Worm (Caenorhabditis elegans): ENCODE results near the gene fbxb-87.

Gene fbxb-87

DNA sequence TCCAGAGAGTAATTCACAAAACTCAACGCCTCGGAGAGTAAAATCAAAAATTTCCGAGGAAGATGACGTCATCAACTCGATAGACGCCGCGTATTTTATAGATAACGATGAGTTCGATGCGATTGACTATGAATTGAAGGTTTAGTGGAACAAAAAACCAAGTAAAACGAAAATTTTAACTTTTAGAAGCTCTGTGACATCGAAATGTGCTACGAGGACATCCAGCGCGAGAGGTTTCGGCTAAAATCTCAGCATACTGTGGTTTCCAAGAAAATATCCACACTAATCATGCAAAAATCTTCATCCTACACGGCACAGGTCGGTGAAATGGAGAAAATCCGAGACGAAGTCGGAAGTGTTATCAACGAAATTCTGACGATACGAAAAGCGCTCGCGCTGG is 24.7 kb upstream of the fbxb-87 start:
- TF ChIP-seq cog-1 (tag; optimal IDR thresholded peaks at IDR 0.05), result no peak
- TF ChIP-seq ref-1 (GFP tag; conservative IDR thresholded peaks at IDR 0.05), result no peak
- TF ChIP-seq T22C8.4 (GFP tag; IDR thresholded peaks at IDR 0.05), result no peak
- TF ChIP-seq klf-2 (GFP tag; conservative IDR thresholded peaks at IDR 0.05), result no peak
- TF ChIP-seq flt-1 (GFP tag; IDR thresholded peaks at IDR 0.05), result no peak
- TF ChIP-seq tab-1 (GFP tag; IDR thresholded peaks at IDR 0.05), result no peak
- no peak for TF ChIP-seq med-1 (GFP tag; optimal IDR thresholded peaks at IDR 0.05; ENCODE audit: insufficient read depth)
- no peak for TF ChIP-seq ztf-29 (GFP tag; IDR thresholded peaks at IDR 0.05)

DNA sequence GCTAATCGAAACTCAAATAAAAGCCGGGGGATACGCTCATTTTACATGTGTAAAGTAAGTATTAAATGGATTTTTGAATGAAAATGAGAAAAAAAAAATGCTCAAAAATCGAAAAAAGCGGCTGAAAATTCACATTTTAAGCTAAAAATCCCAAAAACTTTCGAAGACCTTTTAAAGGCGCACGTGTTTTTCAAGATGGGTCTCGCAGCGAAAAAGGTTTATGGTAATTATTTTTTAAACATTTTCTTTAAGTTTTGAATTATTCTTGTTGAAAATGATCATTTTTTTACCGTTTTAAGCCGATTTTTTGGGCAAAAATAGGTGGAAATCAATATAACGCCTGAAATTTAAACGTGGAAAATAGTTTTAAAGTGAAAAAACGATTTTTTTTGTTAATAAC is 24.2 kb upstream of the fbxb-87 start:
- TF ChIP-seq ztf-29 (GFP tag; IDR thresholded peaks at IDR 0.05) (no peak), T22C8.4 (GFP tag; IDR thresholded peaks at IDR 0.05) (no peak), klf-2 (GFP tag; conservative IDR thresholded peaks at IDR 0.05) (no peak), med-1 (GFP tag; optimal IDR thresholded peaks at IDR 0.05; ENCODE audit: insufficient read depth) (no peak), flt-1 (GFP tag; IDR thresholded peaks at IDR 0.05) (no peak), ztf-23 (GFP tag; IDR thresholded peaks at IDR 0.05) (no peak), cog-1 (tag; optimal IDR thresholded peaks at IDR 0.05) (no peak), tab-1 (GFP tag; IDR thresholded peaks at IDR 0.05) (no peak), ref-1 (GFP tag; conservative IDR thresholded peaks at IDR 0.05) (no peak)

DNA sequence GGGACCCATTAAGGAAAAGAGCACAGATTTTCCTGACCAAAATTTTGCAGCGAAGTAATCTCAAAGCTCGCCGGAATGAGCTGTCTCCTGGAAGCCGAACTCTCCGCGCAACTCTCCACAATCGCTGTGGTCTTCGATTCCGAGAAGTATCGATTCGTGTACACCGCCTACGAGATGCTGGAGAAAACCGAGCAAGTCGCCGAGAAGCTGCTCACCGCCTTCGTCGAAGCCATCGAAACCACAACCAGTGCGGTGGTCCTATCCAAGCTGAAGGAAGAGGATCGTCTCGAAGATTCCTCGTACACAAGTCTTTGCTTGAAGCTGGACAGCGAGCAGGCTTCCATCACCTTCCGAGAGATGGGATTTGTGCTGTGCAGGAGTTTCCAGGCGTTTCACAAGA is 23.5 kb upstream of the fbxb-87 start:
- TF ChIP-seq cog-1 (tag; optimal IDR thresholded peaks at IDR 0.05), result no peak
- TF ChIP-seq T22C8.4 (GFP tag; IDR thresholded peaks at IDR 0.05), result no peak
- TF ChIP-seq tab-1 (GFP tag; IDR thresholded peaks at IDR 0.05), result no peak
- no peak for TF ChIP-seq ztf-23 (GFP tag; IDR thresholded peaks at IDR 0.05)
- TF ChIP-seq ztf-29 (GFP tag; IDR thresholded peaks at IDR 0.05), result no peak
- TF ChIP-seq flt-1 (GFP tag; IDR thresholded peaks at IDR 0.05), result no peak
- no peak for TF ChIP-seq ref-1 (GFP tag; conservative IDR thresholded peaks at IDR 0.05)

DNA sequence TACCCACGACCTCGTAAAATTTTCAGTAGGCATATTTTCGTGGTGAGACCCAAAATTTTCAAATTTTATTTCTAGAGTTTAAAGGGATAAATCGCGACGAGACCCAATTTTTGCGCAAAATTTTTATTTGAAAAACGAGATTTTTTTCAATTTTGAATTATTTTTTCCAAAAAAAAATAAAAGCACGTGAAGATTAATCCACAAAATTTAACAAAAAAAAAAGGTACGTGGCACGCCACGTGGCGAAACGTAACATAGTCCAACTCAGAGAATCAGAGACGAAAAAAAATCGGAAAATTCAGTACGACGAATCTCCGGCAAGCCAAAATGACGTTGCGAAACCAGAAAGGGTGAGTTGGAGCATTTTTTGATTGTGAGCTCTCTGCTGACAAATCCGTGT is 19.2 kb upstream of the fbxb-87 start, which contains the start of gene C44B9.2:
Gene C44B9.2, plus strand, starts transcription at position 301 of the 400 bp plus-strand sequence.
- TF ChIP-seq tab-1 (GFP tag; IDR thresholded peaks at IDR 0.05) (no peak), ztf-23 (GFP tag; IDR thresholded peaks at IDR 0.05) (no peak), ref-1 (GFP tag; conservative IDR thresholded peaks at IDR 0.05) (no peak), T22C8.4 (GFP tag; IDR thresholded peaks at IDR 0.05) (no peak)

DNA sequence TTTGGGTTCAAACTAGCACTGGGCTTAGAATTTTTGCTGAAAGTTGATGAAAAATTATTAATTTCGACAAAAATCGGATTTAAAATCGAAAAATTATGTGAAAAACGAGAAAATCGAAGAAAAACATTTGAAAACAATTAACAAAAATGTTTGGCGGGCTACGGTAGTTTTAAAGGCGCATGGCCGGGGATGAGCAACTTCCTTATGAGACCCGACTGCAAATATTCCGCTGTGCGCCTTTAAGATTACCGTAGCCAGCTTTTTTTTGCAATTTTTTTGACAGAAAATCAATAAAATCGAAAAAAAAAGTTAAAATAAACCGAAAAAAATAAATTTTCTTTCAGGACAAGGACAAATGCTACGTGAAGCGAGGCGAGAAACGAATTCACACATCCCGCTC is 16.8 kb upstream of the fbxb-87 start:
- no peak for TF ChIP-seq cog-1 (tag; optimal IDR thresholded peaks at IDR 0.05)
- no peak for TF ChIP-seq ref-1 (GFP tag; conservative IDR thresholded peaks at IDR 0.05)
- TF ChIP-seq ztf-23 (GFP tag; IDR thresholded peaks at IDR 0.05), result no peak
- TF ChIP-seq T22C8.4 (GFP tag; IDR thresholded peaks at IDR 0.05), result no peak
- no peak for TF ChIP-seq ztf-29 (GFP tag; IDR thresholded peaks at IDR 0.05)
- TF ChIP-seq med-1 (GFP tag; optimal IDR thresholded peaks at IDR 0.05; ENCODE audit: insufficient read depth), result no peak

DNA sequence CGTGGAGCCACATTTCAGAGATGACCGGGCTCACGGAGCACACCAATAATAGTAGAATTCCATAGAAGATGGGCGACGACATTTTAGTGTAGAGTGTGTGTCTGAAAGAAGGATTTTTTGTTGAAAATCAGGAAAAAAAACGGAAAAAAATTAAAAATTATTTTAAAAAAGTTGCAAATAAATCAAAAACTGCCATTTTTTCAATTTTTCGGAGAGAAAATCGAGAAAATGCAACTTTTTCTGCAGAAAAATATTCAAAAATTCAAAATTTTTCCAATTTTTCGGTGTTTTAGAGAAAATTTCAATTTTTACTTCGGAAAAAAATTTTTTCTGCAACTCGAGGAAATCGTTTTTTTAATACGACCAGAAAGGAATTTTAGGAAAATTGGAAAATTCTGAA is 14.2 kb upstream of the fbxb-87 start, which contains the start of gene C44B9.3:
Gene C44B9.3, minus strand, starts transcription at position 101 of the 400 bp plus-strand sequence.
- TF ChIP-seq flt-1 (GFP tag; IDR thresholded peaks at IDR 0.05) (no peak), cog-1 (tag; optimal IDR thresholded peaks at IDR 0.05) (no peak), tab-1 (GFP tag; IDR thresholded peaks at IDR 0.05) (no peak), klf-2 (GFP tag; conservative IDR thresholded peaks at IDR 0.05) (no peak)

DNA sequence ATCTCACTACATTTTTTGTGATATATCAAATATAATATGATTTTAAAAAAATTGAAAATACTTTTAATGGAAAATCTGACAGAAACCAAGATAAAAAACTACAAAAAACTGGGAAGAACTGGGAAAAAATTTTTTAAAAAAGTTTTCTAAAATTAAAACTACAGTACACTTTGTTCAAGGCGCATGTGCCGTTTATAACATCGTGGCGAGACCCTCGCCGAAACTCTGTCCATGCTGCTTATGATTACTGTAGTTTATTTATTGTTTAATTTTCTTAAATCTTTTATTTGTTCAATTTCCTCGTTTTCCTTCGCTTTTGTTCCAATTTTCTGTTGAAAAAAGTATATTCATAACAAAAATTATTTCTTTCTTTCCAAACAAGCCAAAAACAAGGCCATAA is 12.9 kb upstream of the fbxb-87 start, which contains the start of gene athp-1:
Gene athp-1, plus strand, starts transcription at position 305 of the 400 bp plus-strand sequence.
- TF ChIP-seq ref-1 (GFP tag; conservative IDR thresholded peaks at IDR 0.05), result no peak
- TF ChIP-seq ztf-29 (GFP tag; IDR thresholded peaks at IDR 0.05), result no peak
- no peak for TF ChIP-seq med-1 (GFP tag; optimal IDR thresholded peaks at IDR 0.05; ENCODE audit: insufficient read depth)
- TF ChIP-seq ztf-23 (GFP tag; IDR thresholded peaks at IDR 0.05), result no peak
- TF ChIP-seq klf-2 (GFP tag; conservative IDR thresholded peaks at IDR 0.05), result no peak
- no peak for TF ChIP-seq T22C8.4 (GFP tag; IDR thresholded peaks at IDR 0.05)
- TF ChIP-seq flt-1 (GFP tag; IDR thresholded peaks at IDR 0.05), result no peak
- no peak for TF ChIP-seq tab-1 (GFP tag; IDR thresholded peaks at IDR 0.05)
- no peak for TF ChIP-seq cog-1 (tag; optimal IDR thresholded peaks at IDR 0.05)

DNA sequence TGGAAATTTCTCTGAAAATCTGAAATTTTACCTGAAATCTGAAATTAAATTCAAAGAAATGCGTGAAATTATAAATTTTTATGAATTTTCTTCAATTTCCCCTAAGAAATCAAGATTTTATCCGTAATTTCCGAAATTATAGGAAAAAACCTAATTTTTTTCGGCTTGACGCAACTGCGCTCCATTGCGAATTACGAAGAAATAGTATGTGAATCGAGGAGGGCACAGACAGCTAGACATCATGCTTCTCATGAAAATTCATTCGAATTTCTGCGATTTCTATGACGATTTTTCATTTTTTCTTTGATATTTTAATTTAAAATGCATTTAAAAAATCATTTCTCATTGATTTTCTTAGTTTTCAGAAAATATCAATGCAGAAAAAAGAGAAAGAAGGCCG is 12.3 kb upstream of the fbxb-87 start:
- TF ChIP-seq klf-2 (GFP tag; conservative IDR thresholded peaks at IDR 0.05), result no peak
- no peak for TF ChIP-seq ztf-23 (GFP tag; IDR thresholded peaks at IDR 0.05)
- TF ChIP-seq ztf-29 (GFP tag; IDR thresholded peaks at IDR 0.05), result no peak
- no peak for TF ChIP-seq ref-1 (GFP tag; conservative IDR thresholded peaks at IDR 0.05)
- no peak for TF ChIP-seq flt-1 (GFP tag; IDR thresholded peaks at IDR 0.05)
- no peak for TF ChIP-seq cog-1 (tag; optimal IDR thresholded peaks at IDR 0.05)
- TF ChIP-seq T22C8.4 (GFP tag; IDR thresholded peaks at IDR 0.05), result no peak
- TF ChIP-seq med-1 (GFP tag; optimal IDR thresholded peaks at IDR 0.05; ENCODE audit: insufficient read depth), result no peak
- no peak for TF ChIP-seq tab-1 (GFP tag; IDR thresholded peaks at IDR 0.05)

DNA sequence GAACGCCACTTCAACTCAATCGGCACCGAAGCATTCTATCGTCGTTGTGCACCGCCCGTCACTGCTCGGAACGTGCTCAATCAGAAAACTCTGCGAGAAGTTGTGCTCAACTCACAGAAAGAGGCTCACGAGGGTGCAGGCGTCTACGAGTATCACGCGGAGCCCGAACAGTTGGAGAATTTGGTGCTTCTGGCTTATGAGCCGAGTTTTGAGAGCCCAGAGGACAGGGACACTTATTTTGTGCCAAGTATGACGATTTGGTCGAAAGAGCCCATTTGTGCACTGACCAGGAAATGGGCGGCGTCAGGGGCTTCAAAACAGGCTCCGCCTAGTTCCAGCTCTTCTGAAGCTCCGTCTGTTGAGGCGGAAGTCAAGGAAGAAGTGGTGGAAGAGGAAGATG is 5.5 kb upstream of the fbxb-87 start:
- TF ChIP-seq klf-2 (GFP tag; conservative IDR thresholded peaks at IDR 0.05) (no peak), T22C8.4 (GFP tag; IDR thresholded peaks at IDR 0.05) (no peak), med-1 (GFP tag; optimal IDR thresholded peaks at IDR 0.05; ENCODE audit: insufficient read depth) (no peak), cog-1 (tag; optimal IDR thresholded peaks at IDR 0.05) (no peak), flt-1 (GFP tag; IDR thresholded peaks at IDR 0.05) (no peak), ztf-29 (GFP tag; IDR thresholded peaks at IDR 0.05) (no peak), tab-1 (GFP tag; IDR thresholded peaks at IDR 0.05) (no peak), ztf-23 (GFP tag; IDR thresholded peaks at IDR 0.05) (no peak), ref-1 (GFP tag; conservative IDR thresholded peaks at IDR 0.05) (no peak)

DNA sequence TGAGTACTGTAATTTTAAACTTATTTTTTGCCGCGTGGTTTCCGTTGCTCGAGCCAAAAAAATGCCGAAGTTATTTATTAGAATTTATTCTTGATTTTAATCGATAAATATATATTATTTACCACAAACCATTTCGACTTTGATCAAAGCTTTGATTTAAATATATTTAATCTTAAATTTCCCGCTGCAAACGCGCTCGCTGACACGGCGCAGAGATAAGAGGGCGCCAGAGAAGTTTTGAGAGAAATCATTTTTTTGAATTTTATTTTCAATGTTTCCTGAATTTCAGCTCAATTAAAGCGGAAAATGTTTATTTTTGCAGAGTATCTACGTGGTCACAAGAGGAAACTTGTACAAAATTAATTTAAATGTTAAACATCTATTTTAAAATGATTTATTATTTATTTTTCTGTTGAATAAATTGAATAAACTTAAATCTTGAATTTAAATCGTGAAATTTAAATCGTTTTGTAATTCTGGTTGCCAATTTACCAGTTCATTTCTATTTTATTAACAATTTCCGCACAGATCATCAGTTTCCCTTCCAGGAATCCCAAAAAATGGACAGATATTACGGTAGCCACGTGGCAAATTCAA is 1.6 kb downstream of the fbxb-87 start, which contains the start of gene com-1:
Gene com-1, plus strand, starts transcription at position 547 of the 597 bp plus-strand sequence.
- TF ChIP-seq T22C8.4 (GFP tag; IDR thresholded peaks at IDR 0.05), result no peak
- no peak for TF ChIP-seq flt-1 (GFP tag; IDR thresholded peaks at IDR 0.05)
- TF ChIP-seq ztf-23 (GFP tag; IDR thresholded peaks at IDR 0.05), result no peak
- TF ChIP-seq klf-2 (GFP tag; conservative IDR thresholded peaks at IDR 0.05), result no peak
- TF ChIP-seq cog-1 (tag; optimal IDR thresholded peaks at IDR 0.05), result no peak
- TF ChIP-seq ref-1 (GFP tag; conservative IDR thresholded peaks at IDR 0.05), result no peak
- TF ChIP-seq ztf-29 (GFP tag; IDR thresholded peaks at IDR 0.05), result no peak
- TF ChIP-seq med-1 (GFP tag; optimal IDR thresholded peaks at IDR 0.05; ENCODE audit: insufficient read depth), result no peak
- no peak for TF ChIP-seq tab-1 (GFP tag; IDR thresholded peaks at IDR 0.05)
